Fruit fly (Drosophila melanogaster): ENCODE measurements around the gene nAChRbeta2.

- TF ChIP-seq usp (GFP tag; optimal IDR thresholded peaks at IDR 0.05), result no peak
- TF ChIP-seq Dll (optimal IDR thresholded peaks at IDR 0.05), result no peak
- TF ChIP-seq psq (optimal IDR thresholded peaks at IDR 0.05), result no peak
Measured at dm6 chr3R:24544388-24544787, 29.5 kb upstream of the nAChRbeta2 start, which contains the start of gene Esyt2.

Data from whole organism.